Worm (Caenorhabditis elegans) whole organism, midembryonic: ENCODE measurements around the gene dmd-8.

Source experiments
- T22C8.4 ChIP-seq: fragments of 200-800 bp; sonication (Bioruptor generic); IDR thresholded peaks from 2 replicates; pipeline ENCODE4 v1.3.6; 2022; ENCODE audit warnings: missing genetic modification characterization, missing compliant biosample characterization
- cog-1 ChIP-seq: sonication (generic microtip); optimal IDR thresholded peaks from 2 replicates; lab custom pipeline; 2016; ENCODE audit warnings: missing genetic modification characterization, missing compliant biosample characterization
- klf-2 ChIP-seq: fragments of 200-800 bp; sonication (Bioruptor generic); conservative IDR thresholded peaks from 2 replicates; pipeline ENCODE4 v1.3.6; 2022; ENCODE audit warnings: missing genetic modification reagents, missing genetic modification characterization, missing compliant biosample characterization
- med-1 ChIP-seq: sonication (generic microtip); optimal IDR thresholded peaks from 2 replicates; lab custom pipeline; 2017; ENCODE audit warnings: missing genetic modification characterization, mild to moderate bottlenecking, missing compliant biosample characterization, antibody characterized with exemption, missing genetic modification reagents; ENCODE audit not compliant: insufficient read depth
- tab-1 ChIP-seq: fragments of 200-800 bp; sonication (Bioruptor generic); IDR thresholded peaks from 2 replicates; pipeline ENCODE4 v1.3.6; 2022; ENCODE audit warnings: missing genetic modification characterization, missing compliant biosample characterization
- ztf-23 ChIP-seq: fragments of 200-800 bp; sonication (Bioruptor generic); IDR thresholded peaks from 2 replicates; pipeline ENCODE4 v1.3.6; 2022; ENCODE audit warnings: missing genetic modification reagents, missing genetic modification characterization, missing compliant biosample characterization
- ztf-29 ChIP-seq: fragments of 200-800 bp; sonication (Bioruptor generic); IDR thresholded peaks from 2 replicates; pipeline ENCODE4 v1.3.6; 2022; ENCODE audit warnings: missing genetic modification reagents, missing genetic modification characterization, missing compliant biosample characterization

DNA sequence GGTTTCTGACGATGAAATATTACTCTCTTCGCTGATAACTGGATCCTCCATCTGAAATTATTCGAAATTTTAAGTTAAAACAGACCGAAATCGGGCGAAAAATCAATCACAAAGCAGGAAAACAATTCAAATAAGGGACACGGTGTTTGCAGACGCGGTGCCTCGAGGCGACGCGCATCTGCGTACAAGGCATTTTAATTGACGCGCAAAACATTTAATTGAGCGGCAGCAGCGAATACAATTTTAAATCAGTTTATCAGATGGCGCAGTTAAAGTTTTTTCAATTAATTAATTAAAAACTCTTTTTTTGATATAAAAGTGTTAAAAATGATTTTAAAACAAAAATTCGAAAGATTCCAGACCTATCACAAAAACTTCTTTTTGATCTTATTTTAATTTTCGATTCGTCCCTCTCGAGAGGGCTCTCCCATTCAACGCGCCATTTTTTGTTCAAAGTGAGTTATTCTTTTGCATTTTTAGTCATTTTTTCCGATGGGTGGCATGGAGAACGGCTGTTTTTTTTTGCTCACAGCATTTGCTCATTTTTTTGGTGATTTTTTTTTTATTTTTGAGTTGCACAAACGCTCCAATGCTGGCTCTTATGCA lies 24.7 kb downstream of the dmd-8 start, which contains the start of gene phf-10:
- TF ChIP-seq ztf-29 (GFP tag; lab: Robert Waterston, UW) = no peak
- TF ChIP-seq med-1 = no peak
- TF ChIP-seq tab-1 = no peak
- no peak; the same call in 1 of the 2 replicates for TF ChIP-seq ztf-23
- no peak for TF ChIP-seq T22C8.4
- TF ChIP-seq cog-1 (tag; lab: Kevin White, UChicago) = no peak
- no peak for TF ChIP-seq klf-2 (GFP tag; lab: Robert Waterston, UW)
